Fruit fly (Drosophila melanogaster) whole organism, prepupa: Measurements from ENCODE around the gene Ppt1.
A peak's percentile ranks its signal among the peaks of the same experiment; 100 is the strongest.

Experiments used
- Blimp-1 ChIP-seq: fragments of 200-800 bp; sonication (Bioruptor generic); optimal IDR thresholded peaks from 3 replicates; lab custom pipeline; 2017; ENCODE audit warnings: missing biosample characterization, missing genetic modification characterization, mild to moderate bottlenecking, moderate library complexity, missing genetic modification reagents
- CG10631 ChIP-seq: fragments of 200-800 bp; sonication (Bioruptor generic); optimal IDR thresholded peaks from 2 replicates; lab custom pipeline; 2016; ENCODE audit warnings: missing biosample characterization, missing genetic modification characterization
- CG11294 ChIP-seq: fragments of 200-800 bp; sonication (Bioruptor generic); IDR thresholded peaks from 2 replicates; pipeline ENCODE4 v1.3.6; 2022; ENCODE audit warnings: missing biosample characterization, missing genetic modification characterization
- CG11762 ChIP-seq: fragments of 200-800 bp; sonication (Bioruptor generic); optimal IDR thresholded peaks from 3 replicates; lab custom pipeline; 2016; ENCODE audit warnings: missing biosample characterization, missing genetic modification characterization; ENCODE audit not compliant: insufficient read depth
- CG11902 ChIP-seq: fragments of 200-800 bp; sonication (Bioruptor generic); optimal IDR thresholded peaks from 3 replicates; lab custom pipeline; 2016; ENCODE audit warnings: missing biosample characterization, missing genetic modification characterization
- CG15336 ChIP-seq: fragments of 200-800 bp; sonication (Bioruptor generic); IDR thresholded peaks from 2 replicates; pipeline ENCODE4 v1.3.6; 2022; ENCODE audit warnings: missing biosample characterization, missing genetic modification characterization
- CG1621 ChIP-seq: fragments of 200-800 bp; sonication (Bioruptor generic); optimal IDR thresholded peaks from 3 replicates; lab custom pipeline; 2018; ENCODE audit warnings: missing biosample characterization, mild to moderate bottlenecking, missing genetic modification characterization
- CG16779 ChIP-seq: fragments of 200-800 bp; sonication (Bioruptor generic); optimal IDR thresholded peaks from 3 replicates; lab custom pipeline; 2017; ENCODE audit warnings: missing biosample characterization, mild to moderate bottlenecking, missing genetic modification characterization
- CG31627 ChIP-seq: fragments of 200-800 bp; sonication (Bioruptor generic); optimal IDR thresholded peaks from 3 replicates; lab custom pipeline; 2016; ENCODE audit warnings: missing biosample characterization, missing genetic modification characterization
- CG32006 ChIP-seq: fragments of 200-800 bp; sonication (Bioruptor generic); optimal IDR thresholded peaks from 3 replicates; lab custom pipeline; 2017; ENCODE audit warnings: missing biosample characterization, mild to moderate bottlenecking, missing genetic modification characterization
- CG34406 ChIP-seq: fragments of 200-800 bp; sonication (Bioruptor generic); optimal IDR thresholded peaks from 3 replicates; lab custom pipeline; 2016; ENCODE audit warnings: missing biosample characterization, missing genetic modification characterization
- CG3919 ChIP-seq: fragments of 200-800 bp; sonication (Bioruptor generic); optimal IDR thresholded peaks from 3 replicates; lab custom pipeline; 2016; ENCODE audit warnings: missing biosample characterization, missing genetic modification characterization
- CG4318 ChIP-seq: fragments of 200-800 bp; sonication (Bioruptor generic); optimal IDR thresholded peaks from 3 replicates; lab custom pipeline; 2017; ENCODE audit warnings: missing biosample characterization, mild to moderate bottlenecking, missing genetic modification characterization
- CG6163 ChIP-seq: fragments of 200-800 bp; sonication (Bioruptor generic); IDR thresholded peaks from 3 replicates; pipeline ENCODE4 v1.3.6; 2022; ENCODE audit warnings: missing biosample characterization, missing genetic modification characterization
- CG6276 ChIP-seq: fragments of 200-800 bp; sonication (Bioruptor generic); optimal IDR thresholded peaks from 2 replicates; lab custom pipeline; 2017; ENCODE audit warnings: missing biosample characterization, mild to moderate bottlenecking, missing genetic modification characterization
- CG6808 ChIP-seq: fragments of 200-800 bp; sonication (Bioruptor generic); optimal IDR thresholded peaks from 3 replicates; lab custom pipeline; 2017; ENCODE audit warnings: missing biosample characterization, missing genetic modification characterization, mild to moderate bottlenecking, moderate library complexity, missing genetic modification reagents
- CG6854 ChIP-seq: fragments of 200-800 bp; sonication (Bioruptor generic); optimal IDR thresholded peaks from 2 replicates; lab custom pipeline; 2017; ENCODE audit warnings: missing biosample characterization, mild to moderate bottlenecking, missing genetic modification characterization
- CG7368 ChIP-seq: fragments of 200-800 bp; sonication (Bioruptor generic); optimal IDR thresholded peaks from 3 replicates; lab custom pipeline; 2016; ENCODE audit warnings: missing biosample characterization, missing genetic modification characterization
- CG8319 ChIP-seq: fragments of 200-800 bp; sonication (Bioruptor generic); optimal IDR thresholded peaks from 3 replicates; lab custom pipeline; 2016; ENCODE audit warnings: missing biosample characterization, missing genetic modification characterization
- CG8632 ChIP-seq: fragments of 200-800 bp; sonication (Bioruptor generic); optimal IDR thresholded peaks from 3 replicates; lab custom pipeline; 2016; ENCODE audit warnings: missing biosample characterization, missing genetic modification characterization
- CG9139 ChIP-seq: fragments of 200-800 bp; sonication (Bioruptor generic); optimal IDR thresholded peaks from 3 replicates; lab custom pipeline; 2017; ENCODE audit warnings: missing biosample characterization, mild to moderate bottlenecking, missing genetic modification characterization
- Eip78C ChIP-seq: fragments of 200-800 bp; sonication (Bioruptor generic); peaks from one replicate; lab custom pipeline; 2016; ENCODE audit warnings: missing biosample characterization, missing genetic modification characterization
- Eip93F ChIP-seq: fragments of 200-800 bp; sonication (Bioruptor generic); optimal IDR thresholded peaks from 2 replicates; lab custom pipeline; 2016; ENCODE audit warnings: missing biosample characterization, mild to moderate bottlenecking, missing genetic modification characterization
- Ets21C ChIP-seq: fragments of 200-800 bp; sonication (Bioruptor generic); optimal IDR thresholded peaks from 3 replicates; lab custom pipeline; 2016; ENCODE audit warnings: missing biosample characterization, missing genetic modification characterization
- Gug ChIP-seq: fragments of 200-800 bp; sonication (Bioruptor generic); IDR thresholded peaks from 2 replicates; pipeline ENCODE4 v1.3.6; 2022; ENCODE audit warnings: missing biosample characterization, missing genetic modification characterization
- Hr38 ChIP-seq: sonication (Bioruptor generic); optimal IDR thresholded peaks from 2 replicates; lab custom pipeline; 2016; ENCODE audit warnings: missing biosample characterization, missing genetic modification characterization
- Hr4 ChIP-seq: fragments of 200-800 bp; sonication (Bioruptor generic); optimal IDR thresholded peaks from 3 replicates; lab custom pipeline; 2016; ENCODE audit warnings: missing biosample characterization, missing genetic modification characterization
- Lpt ChIP-seq: fragments of 200-800 bp; sonication (Bioruptor generic); optimal IDR thresholded peaks from 3 replicates; lab custom pipeline; 2016; ENCODE audit warnings: missing biosample characterization, missing genetic modification characterization
- Met ChIP-seq: fragments of 200-800 bp; sonication (Bioruptor generic); optimal IDR thresholded peaks from 3 replicates; lab custom pipeline; 2016; ENCODE audit warnings: missing biosample characterization, missing genetic modification characterization
- OdsH ChIP-seq: fragments of 200-800 bp; sonication (Bioruptor generic); optimal IDR thresholded peaks from 3 replicates; lab custom pipeline; 2016; ENCODE audit warnings: missing biosample characterization, missing genetic modification characterization
- Smox ChIP-seq: fragments of 200-800 bp; sonication (Bioruptor generic); optimal IDR thresholded peaks from 3 replicates; lab custom pipeline; 2016; ENCODE audit warnings: missing biosample characterization, missing genetic modification characterization
- Sox102F ChIP-seq: fragments of 200-800 bp; sonication (Bioruptor generic); optimal IDR thresholded peaks from 2 replicates; lab custom pipeline; 2016; ENCODE audit warnings: missing biosample characterization, mild to moderate bottlenecking, missing genetic modification characterization
- Sox14 ChIP-seq: fragments of 200-800 bp; sonication (Bioruptor generic); optimal IDR thresholded peaks from 3 replicates; lab custom pipeline; 2016; ENCODE audit warnings: missing biosample characterization, missing genetic modification characterization
- Sox15 ChIP-seq: fragments of 200-800 bp; sonication (Bioruptor generic); optimal IDR thresholded peaks from 3 replicates; lab custom pipeline; 2016; ENCODE audit warnings: missing biosample characterization, missing genetic modification characterization
- achi ChIP-seq: fragments of 200-800 bp; sonication (Bioruptor generic); optimal IDR thresholded peaks from 3 replicates; lab custom pipeline; 2016; ENCODE audit warnings: missing biosample characterization, missing genetic modification characterization
- acj6 ChIP-seq: fragments of 200-800 bp; sonication (Bioruptor generic); optimal IDR thresholded peaks from 3 replicates; lab custom pipeline; 2016; ENCODE audit warnings: missing biosample characterization, missing genetic modification characterization
- cyc ChIP-seq: fragments of 200-800 bp; sonication (Bioruptor generic); optimal IDR thresholded peaks from 3 replicates; lab custom pipeline; 2016; ENCODE audit warnings: missing biosample characterization, missing genetic modification characterization
- dsx ChIP-seq: fragments of 200-800 bp; optimal IDR thresholded peaks from 3 replicates; lab custom pipeline; 2019; ENCODE audit warnings: missing biosample characterization, mild to moderate bottlenecking, missing genetic modification characterization, moderate library complexity; ENCODE audit not compliant: poor library complexity, severe bottlenecking
- esn ChIP-seq: fragments of 200-800 bp; sonication (Bioruptor generic); optimal IDR thresholded peaks from 2 replicates; lab custom pipeline; 2016; ENCODE audit warnings: missing biosample characterization, mild to moderate bottlenecking, missing genetic modification characterization, moderate library complexity
- fd59A ChIP-seq: fragments of 200-800 bp; sonication (Bioruptor generic); optimal IDR thresholded peaks from 2 replicates; lab custom pipeline; 2017; ENCODE audit warnings: missing biosample characterization, mild to moderate bottlenecking, missing genetic modification characterization, missing genetic modification reagents
- fd85E ChIP-seq: fragments of 200-800 bp; sonication (Bioruptor generic); optimal IDR thresholded peaks from 3 replicates; lab custom pipeline; 2016; ENCODE audit warnings: missing biosample characterization, missing genetic modification characterization
- lz ChIP-seq: fragments of 200-800 bp; sonication (Bioruptor generic); optimal IDR thresholded peaks from 3 replicates; lab custom pipeline; 2016; ENCODE audit warnings: missing biosample characterization, missing genetic modification characterization
- net ChIP-seq: fragments of 200-800 bp; sonication (Bioruptor generic); optimal IDR thresholded peaks from 3 replicates; lab custom pipeline; 2016; ENCODE audit warnings: missing biosample characterization, missing genetic modification characterization
- pdm3 ChIP-seq: fragments of 200-800 bp; sonication (Bioruptor generic); optimal IDR thresholded peaks from 3 replicates; lab custom pipeline; 2016; ENCODE audit warnings: missing biosample characterization, missing genetic modification characterization
- salr ChIP-seq, 2 experiments: fragments of 200-800 bp; sonication (Bioruptor generic); optimal IDR thresholded peaks; 3 replicates each; lab custom pipeline; 2016 to 2018; ENCODE audit warnings: missing biosample characterization in 2 of 2, missing genetic modification characterization in 2 of 2, mild to moderate bottlenecking in 1 of 2
- spab ChIP-seq: fragments of 200-800 bp; sonication (Bioruptor generic); optimal IDR thresholded peaks from 2 replicates; lab custom pipeline; 2017; ENCODE audit warnings: missing biosample characterization, mild to moderate bottlenecking, missing genetic modification characterization, missing genetic modification reagents
- ss ChIP-seq, 2 experiments: fragments of 200-800 bp; sonication (Bioruptor generic); optimal IDR thresholded peaks; 2 replicates in 1 of 2; 3 replicates in 1 of 2; lab custom pipeline; 2017 to 2018; ENCODE audit warnings: mild to moderate bottlenecking in 2 of 2, missing biosample characterization in 2 of 2, missing genetic modification characterization in 2 of 2, moderate library complexity in 1 of 2
- svp ChIP-seq: fragments of 200-800 bp; sonication (Bioruptor generic); peaks from one replicate; lab custom pipeline; 2016; ENCODE audit warnings: missing biosample characterization, missing genetic modification characterization
- topi ChIP-seq: fragments of 200-800 bp; sonication (Bioruptor generic); optimal IDR thresholded peaks from 3 replicates; lab custom pipeline; 2016; ENCODE audit warnings: missing biosample characterization, missing genetic modification characterization
- vri ChIP-seq: fragments of 200-800 bp; sonication (Bioruptor generic); optimal IDR thresholded peaks from 3 replicates; lab custom pipeline; 2016; ENCODE audit warnings: missing biosample characterization, mild to moderate bottlenecking, missing genetic modification characterization

Ppt1 gene

dm6 chrX:8677434-8677833, 12.6 kb downstream of the Ppt1 start (continued):
- TF ChIP-seq esn (GFP tag; lab: Kevin White, UChicago) = peak; percentile 58

- TF ChIP-seq CG11762 (GFP tag; lab: Kevin White, UChicago) = no peak
- TF ChIP-seq CG16779 = peak; percentile 64
- TF ChIP-seq CG7368 (GFP tag; lab: Kevin White, UChicago) = no peak
- peak; percentile 79 for TF ChIP-seq CG9139
- no peak for TF ChIP-seq CG31627 (GFP tag; lab: Kevin White, UChicago)
- TF ChIP-seq Gug (GFP tag; lab: Robert Waterston, UW) = peak; percentile 68
- peak; percentile 9 for TF ChIP-seq pdm3 (GFP tag; lab: Kevin White, UChicago)
- no peak for TF ChIP-seq CG4318
- TF ChIP-seq CG6854 (GFP tag; lab: Kevin White, UChicago) = peak; percentile 5
- TF ChIP-seq achi = peak; percentile 4
- TF ChIP-seq acj6 = no peak
- TF ChIP-seq cyc = peak; percentile 33
- TF ChIP-seq Sox15 = no peak
- peak; percentile 50 for TF ChIP-seq fd59A
- peak; percentile 75 for TF ChIP-seq CG6808 (GFP tag; lab: Kevin White, UChicago)
- peak; percentile 77 for TF ChIP-seq CG1621 (tag; lab: Kevin White, UChicago)
- peak; percentile 84 for TF ChIP-seq CG6163
- peak in 1 of 2 experiments; percentile 66 for TF ChIP-seq salr (GFP tag; optimal IDR thresholded peaks at IDR 0.05; lab: Kevin White, UChicago)
- no peak for TF ChIP-seq Lpt (GFP tag; lab: Kevin White, UChicago)
- TF ChIP-seq svp (GFP tag; lab: Kevin White, UChicago) = peak; percentile 44
- TF ChIP-seq Hr4 (GFP tag; lab: Kevin White, UChicago) = no peak
- TF ChIP-seq CG8632 (GFP tag; lab: Kevin White, UChicago) = no peak
- TF ChIP-seq CG8319 (GFP tag; lab: Kevin White, UChicago) = no peak
- peak; percentile 19 for TF ChIP-seq Eip78C
- no peak for TF ChIP-seq Smox (GFP tag; lab: Kevin White, UChicago)
- no peak for TF ChIP-seq net (GFP tag; lab: Kevin White, UChicago)
- no peak for TF ChIP-seq topi
- peak; percentile 67 to 71 for TF ChIP-seq ss (GFP tag; optimal IDR thresholded peaks at IDR 0.05; lab: Kevin White, UChicago)
- peak; percentile 29 for TF ChIP-seq CG3919
- TF ChIP-seq Sox14 (GFP tag; lab: Kevin White, UChicago) = peak; percentile 39
- no peak for TF ChIP-seq Sox102F (GFP tag; lab: Kevin White, UChicago)
- no peak for TF ChIP-seq lz (GFP tag; lab: Kevin White, UChicago)
- no peak for TF ChIP-seq Ets21C (GFP tag; lab: Kevin White, UChicago)
- TF ChIP-seq dsx (GFP tag; lab: Kevin White, UChicago) = peak; percentile 49
- TF ChIP-seq CG34406 (GFP tag; lab: Kevin White, UChicago) = no peak
- TF ChIP-seq CG32006 (GFP tag; lab: Kevin White, UChicago) = peak; percentile 41
- TF ChIP-seq spab (GFP tag; lab: Kevin White, UChicago) = peak; percentile 58
- TF ChIP-seq CG15336 (GFP tag; lab: Robert Waterston, UW) = peak; percentile 70
- TF ChIP-seq Eip93F (GFP tag; lab: Kevin White, UChicago) = no peak
- no peak for TF ChIP-seq Met (GFP tag; lab: Kevin White, UChicago)
- TF ChIP-seq fd85E (GFP tag; lab: Kevin White, UChicago) = no peak
- TF ChIP-seq Blimp-1 (GFP tag; lab: Kevin White, UChicago) = no peak
- TF ChIP-seq CG11294 (GFP tag; lab: Robert Waterston, UW) = no peak
- TF ChIP-seq CG10631 (GFP tag; lab: Kevin White, UChicago) = no peak
- TF ChIP-seq OdsH (GFP tag; lab: Kevin White, UChicago) = peak; percentile 4
- TF ChIP-seq CG6276 = peak; percentile 81
- TF ChIP-seq vri (GFP tag; lab: Kevin White, UChicago) = no peak
- TF ChIP-seq Hr38 (GFP tag; lab: Kevin White, UChicago) = no peak
- TF ChIP-seq CG11902 (GFP tag; lab: Kevin White, UChicago) = no peak
These were observed 13.3 kb downstream of the Ppt1 start, which contains the start of gene Rubicon for dm6 chrX:8676631-8677224. Rubicon (plus strand) TSS chrX:8677063.
